Worm (Caenorhabditis elegans) whole organism, L4 larva: ENCODE measurements around the gene sar-1.

Experiments used
- ama-1 ChIP-seq: fragments of 150-350 bp; optimal IDR thresholded peaks from 2 replicates; lab custom pipeline; 2014; ENCODE audit warnings: inconsistent platforms, mixed read lengths
- ceh-82 ChIP-seq: sonication (generic microtip); optimal IDR thresholded peaks from 2 replicates; lab custom pipeline; 2017; ENCODE audit warnings: missing biosample characterization, missing genetic modification characterization
- hlh-30 ChIP-seq: sonication (generic microtip); optimal IDR thresholded peaks from 2 replicates; lab custom pipeline; 2017; ENCODE audit warnings: antibody characterized with exemption, mild to moderate bottlenecking, missing genetic modification characterization, missing compliant biosample characterization; ENCODE audit not compliant: insufficient read depth
- nhr-11 ChIP-seq: fragments of 150-350 bp; optimal IDR thresholded peaks from 2 replicates; lab custom pipeline; 2014; ENCODE audit warnings: missing biosample characterization, missing genetic modification characterization
- nhr-6 ChIP-seq: fragments of 150-350 bp; optimal IDR thresholded peaks from 2 replicates; lab custom pipeline; 2014; ENCODE audit warnings: missing biosample characterization, missing genetic modification characterization
- pqm-1 ChIP-seq: sonication (generic microtip); optimal IDR thresholded peaks from 2 replicates; lab custom pipeline; 2017; ENCODE audit warnings: missing biosample characterization, missing genetic modification characterization
- snpc-4 ChIP-seq: fragments of 150-350 bp; optimal IDR thresholded peaks from 2 replicates; lab custom pipeline; 2014; ENCODE audit warnings: missing biosample characterization, missing genetic modification characterization

DNA sequence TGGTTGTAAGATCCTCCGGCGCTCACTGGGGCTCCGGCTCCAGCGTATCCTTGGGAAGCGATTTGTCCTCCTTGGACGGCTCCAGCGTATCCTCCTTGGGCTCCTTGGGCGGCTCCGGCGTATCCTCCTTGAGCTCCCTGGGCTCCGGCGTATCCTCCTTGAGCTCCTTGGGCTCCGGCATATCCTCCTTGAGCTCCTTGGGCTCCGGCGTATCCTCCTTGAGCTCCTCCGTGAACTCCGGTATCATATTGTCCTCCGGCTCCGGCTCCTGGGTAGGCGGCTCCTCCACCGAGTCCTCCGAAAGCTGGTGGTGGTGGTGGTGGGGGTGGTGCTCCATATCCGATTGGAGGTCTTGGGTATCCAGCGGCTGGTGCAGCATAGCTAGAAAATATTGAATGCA, 3.4 kb upstream of the sar-1 start:
- TF ChIP-seq pqm-1 (no peak), nhr-6 (tag; lab: Kevin White, UChicago) (no peak), nhr-11 (no peak), ama-1 (lab: Kevin White, UChicago) (no peak), snpc-4 (tag; lab: Kevin White, UChicago) (no peak), hlh-30 (no peak), ceh-82 (no peak)
